Fruit fly (Drosophila melanogaster) whole organism, pupa: Measurements from ENCODE around the gene RPA1.

Experiments used
- CG10348 ChIP-seq: fragments of 200-800 bp; sonication (Bioruptor generic); IDR thresholded peaks from 2 replicates; pipeline ENCODE4 v1.3.6; 2022; ENCODE audit warnings: missing biosample characterization, missing genetic modification characterization
- CG12605 ChIP-seq: fragments of 200-800 bp; sonication (Bioruptor generic); IDR thresholded peaks from 2 replicates; pipeline ENCODE4 v1.3.6; 2022; ENCODE audit warnings: missing biosample characterization, missing genetic modification characterization
- CG13204 ChIP-seq: fragments of 200-800 bp; sonication (Bioruptor generic); optimal IDR thresholded peaks from 2 replicates; lab custom pipeline; 2018; ENCODE audit warnings: missing biosample characterization, mild to moderate bottlenecking, missing genetic modification characterization, moderate library complexity
- CG14655 ChIP-seq: fragments of 200-800 bp; sonication (Bioruptor generic); optimal IDR thresholded peaks from 3 replicates; lab custom pipeline; 2017; ENCODE audit warnings: mild to moderate bottlenecking, missing biosample characterization, missing genetic modification reagents, missing genetic modification characterization
- CG15710 ChIP-seq: fragments of 200-800 bp; sonication (Bioruptor generic); optimal IDR thresholded peaks from 2 replicates; lab custom pipeline; 2018; ENCODE audit warnings: missing biosample characterization, mild to moderate bottlenecking, missing genetic modification characterization, moderate library complexity
- CG17806 ChIP-seq: fragments of 200-800 bp; sonication (Bioruptor generic); optimal IDR thresholded peaks from 2 replicates; lab custom pipeline; 2018; ENCODE audit warnings: missing biosample characterization, mild to moderate bottlenecking, missing genetic modification characterization, moderate library complexity
- CG32121 ChIP-seq: fragments of 200-800 bp; sonication (Bioruptor generic); IDR thresholded peaks from 2 replicates; pipeline ENCODE4 v1.3.6; 2022; ENCODE audit warnings: missing biosample characterization, missing genetic modification characterization
- CG34367 ChIP-seq: fragments of 200-800 bp; sonication (Bioruptor generic); optimal IDR thresholded peaks from 2 replicates; lab custom pipeline; 2018; ENCODE audit warnings: missing biosample characterization, mild to moderate bottlenecking, missing genetic modification characterization
- CG4496 ChIP-seq: fragments of 200-800 bp; sonication (Bioruptor generic); IDR thresholded peaks from 3 replicates; pipeline ENCODE4 v1.3.6; 2022; ENCODE audit warnings: missing biosample characterization, missing genetic modification characterization
- CG8159 ChIP-seq: fragments of 200-800 bp; sonication (Bioruptor generic); optimal IDR thresholded peaks from 3 replicates; lab custom pipeline; 2018; ENCODE audit warnings: missing biosample characterization, mild to moderate bottlenecking, missing genetic modification characterization, moderate library complexity
- CG8301 ChIP-seq: fragments of 200-800 bp; sonication (Bioruptor generic); optimal IDR thresholded peaks from 2 replicates; lab custom pipeline; 2018; ENCODE audit warnings: missing biosample characterization, mild to moderate bottlenecking, missing genetic modification characterization
- CG9948 ChIP-seq: fragments of 200-800 bp; sonication (Bioruptor generic); optimal IDR thresholded peaks from 2 replicates; lab custom pipeline; 2018; ENCODE audit warnings: missing biosample characterization, mild to moderate bottlenecking, missing genetic modification characterization, moderate library complexity
- D1 ChIP-seq: fragments of 200-800 bp; sonication (Bioruptor generic); optimal IDR thresholded peaks from 2 replicates; lab custom pipeline; 2018; ENCODE audit warnings: missing biosample characterization, mild to moderate bottlenecking, missing genetic modification characterization, moderate library complexity
- EcR ChIP-seq: fragments of 200-800 bp; sonication (Bioruptor generic); optimal IDR thresholded peaks from 3 replicates; lab custom pipeline; 2019; ENCODE audit warnings: missing biosample characterization, missing genetic modification characterization, mild to moderate bottlenecking, moderate library complexity, missing genetic modification reagents
- Ets98B ChIP-seq: fragments of 200-800 bp; sonication (Bioruptor generic); IDR thresholded peaks from 2 replicates; pipeline ENCODE4 v1.3.6; 2022; ENCODE audit warnings: missing biosample characterization, missing genetic modification characterization
- Pif1A ChIP-seq: fragments of 200-800 bp; sonication (Bioruptor generic); optimal IDR thresholded peaks from 3 replicates; lab custom pipeline; 2016; ENCODE audit warnings: missing biosample characterization, missing genetic modification characterization
- Pif1B ChIP-seq: fragments of 200-800 bp; sonication (Bioruptor generic); optimal IDR thresholded peaks from 3 replicates; lab custom pipeline; 2016; ENCODE audit warnings: missing biosample characterization, missing genetic modification characterization
- Snoo ChIP-seq: fragments of 200-800 bp; sonication (Bioruptor generic); optimal IDR thresholded peaks from 3 replicates; lab custom pipeline; 2017; ENCODE audit warnings: missing biosample characterization, mild to moderate bottlenecking, missing genetic modification characterization, inconsistent platforms
- fd96Ca ChIP-seq: fragments of 200-800 bp; sonication (Bioruptor generic); IDR thresholded peaks from 3 replicates; pipeline ENCODE4 v1.3.6; 2022; ENCODE audit warnings: missing biosample characterization, missing genetic modification characterization
- gl ChIP-seq: fragments of 200-800 bp; sonication (Bioruptor generic); optimal IDR thresholded peaks from 2 replicates; lab custom pipeline; 2018; ENCODE audit warnings: missing biosample characterization, mild to moderate bottlenecking, missing genetic modification characterization
- rn ChIP-seq: fragments of 200-800 bp; sonication (Bioruptor generic); IDR thresholded peaks from 2 replicates; pipeline ENCODE4 v1.3.6; 2022; ENCODE audit warnings: missing biosample characterization, missing genetic modification characterization

Gene RPA1

DNA sequence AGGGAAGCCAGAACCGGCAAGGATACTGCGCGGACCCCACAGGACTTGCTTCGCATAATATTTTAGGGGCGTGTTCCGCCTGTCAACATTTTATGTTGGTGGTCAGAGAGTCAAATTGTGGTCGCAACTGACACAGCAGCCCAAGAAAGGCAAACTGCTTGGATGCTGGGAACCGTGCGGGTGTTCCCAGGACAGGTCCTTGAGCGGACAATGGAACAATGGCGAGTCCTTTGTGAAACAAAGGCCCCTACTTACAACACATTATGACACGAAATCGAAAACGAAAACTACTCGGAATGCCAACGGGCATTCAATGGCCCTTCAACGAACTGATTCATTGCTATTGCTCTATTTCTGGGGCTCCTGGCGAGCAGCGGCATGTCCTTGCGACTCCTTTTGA lies 20.0 kb upstream of the RPA1 start:
- no peak for TF ChIP-seq Snoo (tag; lab: Kevin White, UChicago)
- no peak for TF ChIP-seq rn
- TF ChIP-seq CG34367 (tag; lab: Kevin White, UChicago): no peak
- no peak for TF ChIP-seq D1 (tag; lab: Kevin White, UChicago)
- no peak for TF ChIP-seq CG17806 (tag; lab: Kevin White, UChicago)
- no peak for TF ChIP-seq CG13204 (GFP tag; lab: Kevin White, UChicago)
- TF ChIP-seq EcR (GFP tag; lab: Kevin White, UChicago): no peak
- no peak for TF ChIP-seq gl (tag; lab: Kevin White, UChicago)
- TF ChIP-seq CG32121 (GFP tag; lab: Robert Waterston, UW): no peak
- TF ChIP-seq CG8301: no peak
- no peak for TF ChIP-seq fd96Ca
- no peak for TF ChIP-seq Pif1A (GFP tag; lab: Kevin White, UChicago)
- no peak for TF ChIP-seq CG14655 (GFP tag; lab: Kevin White, UChicago)
- no peak for TF ChIP-seq Ets98B (GFP tag; lab: Robert Waterston, UW)

DNA sequence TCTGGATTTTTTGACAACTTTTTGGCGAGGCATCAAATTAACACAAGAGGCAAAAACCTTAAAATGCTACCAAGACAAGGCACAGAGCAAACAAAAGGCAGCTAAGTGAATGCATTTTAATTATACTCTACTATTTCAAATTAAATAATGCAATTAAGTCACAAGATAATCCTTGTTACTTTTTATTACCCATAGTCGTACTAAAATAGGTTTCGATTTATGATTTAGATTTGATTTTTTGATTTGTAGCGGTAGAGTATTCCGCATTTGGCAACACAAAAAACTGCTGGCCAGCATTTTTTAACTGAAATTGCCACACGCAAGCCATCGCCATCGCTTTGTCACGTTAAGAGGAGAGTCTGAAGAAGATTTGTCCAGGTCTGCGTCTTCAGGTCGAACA lies 18.5 kb upstream of the RPA1 start:
- TF ChIP-seq Pif1A (GFP tag; lab: Kevin White, UChicago) (no peak), Snoo (tag; lab: Kevin White, UChicago) (peak; percentile 13), CG14655 (GFP tag; lab: Kevin White, UChicago) (no peak)
- TF ChIP-seq, all 21 proteins: peak for 1

DNA sequence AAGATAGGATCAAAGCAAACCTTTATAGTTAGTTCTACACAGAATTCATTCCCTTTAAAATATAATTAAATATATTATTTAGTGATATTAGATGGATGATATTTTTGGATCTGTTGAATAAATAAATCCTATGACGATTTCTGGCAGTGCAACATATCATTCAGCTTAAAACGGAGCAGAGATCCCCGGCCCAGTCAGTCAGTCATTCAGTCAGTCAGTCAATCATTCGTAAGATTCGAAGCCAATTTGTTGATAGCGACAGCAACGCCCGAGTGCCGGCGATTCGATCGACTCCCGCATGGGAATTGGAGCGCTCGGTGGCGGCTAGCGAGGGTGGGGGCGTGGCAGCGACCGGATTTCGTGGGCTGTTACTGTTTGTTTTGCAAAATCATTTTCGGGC lies 15.7 kb upstream of the RPA1 start:
- TF ChIP-seq D1 (tag; lab: Kevin White, UChicago) (no peak), CG32121 (GFP tag; lab: Robert Waterston, UW) (no peak), rn (no peak), CG8159 (tag; lab: Kevin White, UChicago) (no peak), CG9948 (tag; lab: Kevin White, UChicago) (no peak), CG10348 (GFP tag; lab: Robert Waterston, UW) (no peak), CG15710 (no peak), fd96Ca (no peak), Pif1B (no peak), EcR (GFP tag; lab: Kevin White, UChicago) (no peak), Ets98B (GFP tag; lab: Robert Waterston, UW) (no peak)

DNA sequence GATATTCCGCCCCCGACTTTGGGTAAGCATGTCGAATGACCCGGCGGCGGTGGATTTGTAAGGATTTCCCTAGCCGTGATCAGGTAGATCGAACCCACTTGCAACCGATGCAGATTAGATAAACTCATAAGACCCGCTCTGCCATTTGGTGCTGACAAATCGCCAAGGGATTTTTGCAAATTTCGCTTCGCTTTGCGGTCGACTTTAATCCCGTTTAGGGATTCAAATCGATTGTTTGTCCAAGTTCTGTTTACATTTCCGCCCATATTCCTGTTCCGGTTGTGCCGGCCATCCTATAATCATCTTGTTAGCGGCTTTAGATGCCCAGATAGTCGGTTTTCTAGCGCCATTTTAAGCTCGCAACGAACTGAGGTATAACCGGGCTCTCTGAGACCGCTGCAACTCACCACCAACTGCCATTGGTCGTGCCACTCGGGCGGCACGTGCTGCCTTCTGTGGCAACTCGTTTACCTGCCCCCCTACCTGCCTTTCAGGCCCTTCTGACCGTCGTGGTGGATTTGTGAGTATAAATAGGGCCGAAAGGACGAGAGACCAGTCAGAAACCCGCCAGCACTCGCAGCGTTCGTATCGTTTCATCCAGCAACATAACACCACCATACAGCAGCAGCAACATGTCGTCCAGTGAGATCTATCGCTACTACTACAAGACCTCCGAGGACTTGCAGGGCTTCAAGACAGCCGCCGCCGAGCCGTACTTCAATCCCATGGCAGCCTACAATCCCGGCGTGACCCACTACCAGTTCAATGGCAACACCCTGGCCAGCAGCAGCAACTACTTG lies 13.4 kb upstream of the RPA1 start, which contains the start of gene ato:
Gene ato (plus strand): TSS at position 559 of the 800 bp plus-strand sequence.
- TF ChIP-seq D1 (tag; lab: Kevin White, UChicago) (no peak), CG13204 (GFP tag; lab: Kevin White, UChicago) (peak; percentile 18), CG14655 (GFP tag; lab: Kevin White, UChicago) (no peak), CG4496 (GFP tag; lab: Robert Waterston, UW) (no peak), EcR (GFP tag; lab: Kevin White, UChicago) (no peak), Ets98B (GFP tag; lab: Robert Waterston, UW) (no peak), CG32121 (GFP tag; lab: Robert Waterston, UW) (no peak), Snoo (tag; lab: Kevin White, UChicago) (no peak)

DNA sequence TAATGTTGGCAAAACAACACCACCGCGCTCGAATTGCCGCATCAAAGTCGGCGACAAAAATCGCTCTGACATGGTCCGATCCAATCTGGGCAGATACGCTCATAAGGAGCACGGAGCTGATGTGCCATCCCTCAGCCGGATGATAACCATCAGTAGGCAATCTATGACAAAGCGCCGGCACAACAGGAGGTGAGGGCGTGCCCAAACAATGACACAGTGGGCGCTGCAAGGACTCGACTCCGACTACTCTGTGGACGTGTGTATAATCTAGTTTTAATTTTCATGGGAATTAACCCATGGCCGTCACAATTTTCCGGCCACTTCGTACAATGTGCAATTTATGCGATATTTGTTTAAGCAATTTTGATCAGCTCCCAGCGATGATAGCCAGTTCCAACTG lies 10.8 kb upstream of the RPA1 start:
- no peak for TF ChIP-seq CG4496 (GFP tag; lab: Robert Waterston, UW)
- no peak for TF ChIP-seq Ets98B (GFP tag; lab: Robert Waterston, UW)
- TF ChIP-seq CG12605 (GFP tag; lab: Robert Waterston, UW): no peak
- TF ChIP-seq gl (tag; lab: Kevin White, UChicago): no peak
- TF ChIP-seq CG15710: no peak

DNA sequence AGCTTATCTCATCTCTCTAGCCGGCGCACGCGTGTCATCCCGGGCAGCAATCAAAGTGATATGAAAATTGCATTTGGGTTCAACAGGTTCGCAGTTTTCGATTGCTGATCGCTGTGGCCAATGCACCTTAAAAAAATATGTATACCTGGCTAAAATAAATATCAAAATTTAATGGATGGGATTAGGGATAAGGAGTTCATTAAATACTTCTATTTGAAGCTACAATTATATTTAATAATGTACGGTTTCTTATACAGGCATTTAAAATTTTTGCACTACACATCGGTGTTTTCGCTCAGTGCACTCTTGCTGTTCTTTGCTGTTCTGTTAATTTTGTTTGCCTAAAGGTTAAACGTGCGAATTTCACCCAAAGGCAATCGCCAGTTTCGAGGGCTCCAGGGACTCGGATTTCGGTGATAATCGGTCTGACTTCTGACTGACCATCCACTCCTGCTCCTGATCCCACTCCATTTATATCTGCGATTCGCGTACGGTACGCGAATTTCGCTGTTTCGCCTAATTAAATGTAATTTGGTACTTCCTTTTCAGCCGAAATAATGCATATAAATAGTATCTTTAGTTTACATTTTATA lies 8.4 kb upstream of the RPA1 start:
- peak; percentile 56 for TF ChIP-seq Snoo (tag; lab: Kevin White, UChicago)
- TF ChIP-seq CG34367 (tag; lab: Kevin White, UChicago): no peak

DNA sequence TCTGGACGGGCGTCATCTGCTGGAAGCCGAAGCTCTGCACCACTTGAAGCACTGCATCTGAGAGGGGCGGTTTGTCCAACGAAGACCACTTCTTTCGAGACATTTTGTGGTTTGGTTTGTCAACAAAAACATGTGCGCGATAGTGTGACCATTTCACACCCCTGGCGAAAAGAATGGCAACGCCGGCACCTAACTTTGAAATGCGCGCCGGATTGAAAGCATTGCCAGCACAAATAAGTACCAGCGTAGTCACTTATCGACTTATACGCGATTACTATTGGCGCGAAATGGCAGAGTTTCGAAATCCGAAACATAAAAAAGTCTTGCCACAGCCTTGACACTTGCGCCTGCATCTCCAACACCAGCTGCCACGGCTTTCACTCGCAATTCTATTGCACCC lies 5.5 kb upstream of the RPA1 start, which contains the start of gene CG9630:
Gene CG9630 (minus strand): TSS at position 157 of the 400 bp plus-strand sequence.
- TF ChIP-seq fd96Ca (no peak), CG13204 (GFP tag; lab: Kevin White, UChicago) (no peak), CG14655 (GFP tag; lab: Kevin White, UChicago) (no peak), D1 (tag; lab: Kevin White, UChicago) (no peak), CG9948 (tag; lab: Kevin White, UChicago) (no peak), EcR (GFP tag; lab: Kevin White, UChicago) (no peak), CG15710 (no peak), CG34367 (tag; lab: Kevin White, UChicago) (no peak), CG12605 (GFP tag; lab: Robert Waterston, UW) (no peak), CG8301 (no peak), CG4496 (GFP tag; lab: Robert Waterston, UW) (no peak)
